Worm (Caenorhabditis elegans) whole organism, mixed stage, embryonic: ENCODE results near the gene str-47.

ENCODE experiments used
- M03D4.4 ChIP-seq: sonication (generic microtip); optimal IDR thresholded peaks from 2 replicates; lab custom pipeline; 2017; ENCODE audit warnings: mild to moderate bottlenecking, missing genetic modification characterization, missing compliant biosample characterization
- blmp-1 ChIP-seq: fragments of 150-350 bp; optimal IDR thresholded peaks from 2 replicates; lab custom pipeline; 2014; ENCODE audit warnings: missing biosample characterization, missing genetic modification characterization
- elt-3 ChIP-seq: fragments of 150-350 bp; optimal IDR thresholded peaks from 2 replicates; lab custom pipeline; 2014; ENCODE audit warnings: missing biosample characterization, missing genetic modification characterization
- lin-13 ChIP-seq: fragments of 150-350 bp; optimal IDR thresholded peaks from 2 replicates; lab custom pipeline; 2014; ENCODE audit warnings: missing biosample characterization, missing genetic modification characterization

- no peak for TF ChIP-seq lin-13
- no peak for TF ChIP-seq blmp-1 (tag; lab: Kevin White, UChicago)
- TF ChIP-seq elt-3 (tag; lab: Kevin White, UChicago), result no peak
- no peak for TF ChIP-seq M03D4.4 (tag; lab: Kevin White, UChicago)
Observed at ce11 chrV:7626550-7626949, 19.0 kb upstream of the str-47 start, which contains the start of gene F07C4.6.
